Fruit fly (Drosophila melanogaster): ENCODE results near the gene CG31213.

- TF ChIP-seq pan (optimal IDR thresholded peaks at IDR 0.05) (no peak), Dif (GFP tag; optimal IDR thresholded peaks at IDR 0.05; ENCODE audit: partially characterized antibody) (no peak), lola (GFP tag; optimal IDR thresholded peaks at IDR 0.05) (no peak), Hnf4 (GFP tag; optimal IDR thresholded peaks at IDR 0.05) (peak; percentile 45)
Measured at dm6 chr3R:19999474-19999873, 26.8 kb downstream of the CG31213 start.
